Worm (Caenorhabditis elegans) whole organism, L2 larva: ENCODE results near the gene F28H7.7.

Source experiments
- C34F6.9 ChIP-seq: fragments of 150-350 bp; optimal IDR thresholded peaks from 2 replicates; lab custom pipeline; 2014; ENCODE audit warnings: missing biosample characterization, missing genetic modification characterization
- R02D3.7 ChIP-seq: fragments of 150-350 bp; optimal IDR thresholded peaks from 2 replicates; lab custom pipeline; 2014; ENCODE audit warnings: missing biosample characterization, missing genetic modification characterization
- ZK546.5 ChIP-seq: sonication (generic microtip); optimal IDR thresholded peaks from 2 replicates; lab custom pipeline; 2017; ENCODE audit warnings: missing biosample characterization, missing genetic modification characterization
- ama-1 ChIP-seq: fragments of 150-350 bp; optimal IDR thresholded peaks from 2 replicates; lab custom pipeline; 2018; ENCODE audit warnings: inconsistent platforms
- blmp-1 ChIP-seq: sonication (generic microtip); optimal IDR thresholded peaks from 2 replicates; lab custom pipeline; 2017; ENCODE audit warnings: missing genetic modification characterization, mild to moderate bottlenecking, missing compliant biosample characterization, antibody characterized with exemption, moderate library complexity; ENCODE audit not compliant: insufficient read depth
- ceh-16 ChIP-seq: fragments of 150-350 bp; optimal IDR thresholded peaks from 2 replicates; lab custom pipeline; 2014; ENCODE audit warnings: missing biosample characterization, missing genetic modification characterization
- ceh-82 ChIP-seq: fragments of 150-350 bp; optimal IDR thresholded peaks from 2 replicates; lab custom pipeline; 2014; ENCODE audit warnings: missing biosample characterization, missing genetic modification characterization
- egl-27 ChIP-seq: sonication (generic microtip); optimal IDR thresholded peaks from 3 replicates; lab custom pipeline; 2017; ENCODE audit warnings: missing biosample characterization, missing genetic modification reagents, missing genetic modification characterization
- elt-1 ChIP-seq: fragments of 150-350 bp; optimal IDR thresholded peaks from 2 replicates; lab custom pipeline; 2014; ENCODE audit warnings: missing biosample characterization, missing genetic modification characterization
- fos-1 ChIP-seq: fragments of 150-350 bp; optimal IDR thresholded peaks from 2 replicates; lab custom pipeline; 2014; ENCODE audit warnings: missing biosample characterization, missing genetic modification characterization
- gmeb-1 ChIP-seq: fragments of 150-350 bp; optimal IDR thresholded peaks from 2 replicates; lab custom pipeline; 2014; ENCODE audit warnings: missing biosample characterization, missing genetic modification characterization
- lin-11 ChIP-seq: fragments of 150-350 bp; sonication (generic microtip); optimal IDR thresholded peaks from 2 replicates; lab custom pipeline; 2014; ENCODE audit warnings: missing biosample characterization, missing genetic modification characterization, inconsistent platforms, mixed read lengths
- lin-13 ChIP-seq: fragments of 150-350 bp; optimal IDR thresholded peaks from 2 replicates; lab custom pipeline; 2014; ENCODE audit warnings: missing biosample characterization, missing genetic modification reagents, missing genetic modification characterization
- lin-39 ChIP-seq: fragments of 150-350 bp; optimal IDR thresholded peaks from 2 replicates; lab custom pipeline; 2014; ENCODE audit warnings: missing biosample characterization, missing genetic modification reagents, missing genetic modification characterization
- lsy-2 ChIP-seq, 2 experiments: fragments of 150-350 bp in 1 of 2; sonication (generic microtip) in 1 of 2; optimal IDR thresholded peaks; 2 replicates each; lab custom pipeline; 2014 to 2017; ENCODE audit warnings: missing biosample characterization in 2 of 2, missing genetic modification characterization in 2 of 2
- mab-5 ChIP-seq: fragments of 150-350 bp; optimal IDR thresholded peaks from 2 replicates; lab custom pipeline; 2014; ENCODE audit warnings: missing biosample characterization, missing genetic modification characterization
- mbf-1 ChIP-seq: sonication (generic microtip); optimal IDR thresholded peaks from 2 replicates; lab custom pipeline; 2017; ENCODE audit warnings: missing biosample characterization, missing genetic modification characterization
- mdl-1 ChIP-seq, 2 experiments: fragments of 150-350 bp in 1 of 2; sonication (generic microtip) in 1 of 2; optimal IDR thresholded peaks; 2 replicates each; lab custom pipeline; 2017; ENCODE audit warnings: missing biosample characterization in 2 of 2, missing genetic modification characterization in 2 of 2
- nhr-10 ChIP-seq: sonication (generic microtip); optimal IDR thresholded peaks from 2 replicates; lab custom pipeline; 2017; ENCODE audit warnings: missing biosample characterization, missing genetic modification characterization
- nhr-12 ChIP-seq: fragments of 150-350 bp; optimal IDR thresholded peaks from 2 replicates; lab custom pipeline; 2014; ENCODE audit warnings: missing biosample characterization, missing genetic modification characterization
- nhr-129 ChIP-seq: fragments of 150-350 bp; optimal IDR thresholded peaks from 2 replicates; lab custom pipeline; 2014; ENCODE audit warnings: missing biosample characterization, missing genetic modification characterization
- nhr-21 ChIP-seq: fragments of 150-350 bp; optimal IDR thresholded peaks from 2 replicates; lab custom pipeline; 2014; ENCODE audit warnings: missing biosample characterization, missing genetic modification characterization
- nhr-23 ChIP-seq: fragments of 150-350 bp; optimal IDR thresholded peaks from 2 replicates; lab custom pipeline; 2014; ENCODE audit warnings: missing biosample characterization, missing genetic modification reagents, missing genetic modification characterization
- nhr-237 ChIP-seq: fragments of 150-350 bp; optimal IDR thresholded peaks from 2 replicates; lab custom pipeline; 2014; ENCODE audit warnings: missing biosample characterization, missing genetic modification characterization
- nhr-25 ChIP-seq: fragments of 150-350 bp; sonication (generic microtip); optimal IDR thresholded peaks from 3 replicates; lab custom pipeline; 2014; ENCODE audit warnings: missing biosample characterization, missing genetic modification characterization
- peb-1 ChIP-seq: fragments of 150-350 bp; optimal IDR thresholded peaks from 2 replicates; lab custom pipeline; 2014; ENCODE audit warnings: missing biosample characterization, missing genetic modification characterization
- sem-4 ChIP-seq: fragments of 150-350 bp; optimal IDR thresholded peaks from 2 replicates; lab custom pipeline; 2014; ENCODE audit warnings: missing biosample characterization, missing genetic modification reagents, missing genetic modification characterization
- skn-1 ChIP-seq: sonication (generic microtip); optimal IDR thresholded peaks from 2 replicates; lab custom pipeline; 2017; ENCODE audit warnings: missing biosample characterization, missing genetic modification characterization
- sma-3 ChIP-seq: sonication (generic microtip); optimal IDR thresholded peaks from 2 replicates; lab custom pipeline; 2016; ENCODE audit warnings: missing genetic modification reagents, missing genetic modification characterization, missing compliant biosample characterization
- sma-9 ChIP-seq, 2 experiments: fragments of 150-350 bp in 1 of 2; sonication (generic microtip) in 1 of 2; optimal IDR thresholded peaks; 2 replicates each; lab custom pipeline; 2014 to 2016; ENCODE audit warnings: missing genetic modification characterization in 2 of 2, mild to moderate bottlenecking in 1 of 2, missing biosample characterization in 1 of 2, missing compliant biosample characterization in 1 of 2, missing genetic modification reagents in 1 of 2, moderate library complexity in 1 of 2
- snpc-4 ChIP-seq: fragments of 150-350 bp; optimal IDR thresholded peaks from 2 replicates; lab custom pipeline; 2014; ENCODE audit warnings: missing biosample characterization, missing genetic modification characterization
- unc-39 ChIP-seq: fragments of 150-350 bp; optimal IDR thresholded peaks from 2 replicates; lab custom pipeline; 2014; ENCODE audit warnings: missing biosample characterization, missing genetic modification characterization
- unc-55 ChIP-seq: fragments of 150-350 bp; sonication (generic microtip); optimal IDR thresholded peaks from 3 replicates; lab custom pipeline; 2014; ENCODE audit warnings: missing biosample characterization, missing genetic modification reagents, missing genetic modification characterization
- unc-62 ChIP-seq: fragments of 150-350 bp; optimal IDR thresholded peaks from 2 replicates; lab custom pipeline; 2014; ENCODE audit warnings: missing biosample characterization, missing genetic modification reagents, missing genetic modification characterization
- zag-1 ChIP-seq: fragments of 150-350 bp; optimal IDR thresholded peaks from 2 replicates; lab custom pipeline; 2014; ENCODE audit warnings: missing biosample characterization, missing genetic modification characterization
- ztf-1 ChIP-seq: fragments of 200-800 bp; sonication (Bioruptor generic); conservative IDR thresholded peaks from 2 replicates; pipeline ENCODE4 v1.3.6; 2022; ENCODE audit warnings: missing genetic modification characterization, missing compliant biosample characterization
- ztf-4 ChIP-seq: fragments of 150-350 bp; optimal IDR thresholded peaks from 2 replicates; lab custom pipeline; 2014; ENCODE audit warnings: missing biosample characterization, missing genetic modification characterization

F28H7.7 gene

ce11 chrV:10795494-10795893, 41.5 kb upstream of the F28H7.7 start, which contains the start of gene D1054.19:
TSS of gene D1054.19 (plus strand) at chrV:10795794.
- TF ChIP-seq C34F6.9 (tag; lab: Kevin White, UChicago) (no peak), nhr-21 (tag; lab: Kevin White, UChicago) (no peak), ztf-4 (tag; lab: Kevin White, UChicago) (no peak), mab-5 (no peak), lin-39 (tag; lab: Kevin White, UChicago) (no peak), unc-62 (GFP tag; lab: Kevin White, UChicago) (no peak), nhr-237 (tag; lab: Kevin White, UChicago) (no peak), skn-1 (tag; lab: Kevin White, UChicago) (no peak), nhr-10 (tag; lab: Kevin White, UChicago) (no peak), peb-1 (tag; lab: Kevin White, UChicago) (no peak), lin-11 (no peak), sma-9 (GFP tag; optimal IDR thresholded peaks at IDR 0.05; lab: Kevin White, UChicago) (no peak), sma-9 (tag; optimal IDR thresholded peaks at IDR 0.05; lab: Kevin White, UChicago) (no peak), elt-1 (tag; lab: Kevin White, UChicago) (no peak), R02D3.7 (tag; lab: Kevin White, UChicago) (no peak), nhr-12 (tag; lab: Kevin White, UChicago) (no peak)

ce11 chrV:10794463-10794862, 40.5 kb upstream of the F28H7.7 start:
- TF ChIP-seq nhr-21 (tag; lab: Kevin White, UChicago) (no peak), mbf-1 (no peak), lin-11 (no peak), blmp-1 (no peak), ama-1 (lab: Kevin White, UChicago) (no peak), ztf-1 (GFP tag; lab: Robert Waterston, UW) (no peak)

ce11 chrV:10793498-10793897, 39.5 kb upstream of the F28H7.7 start, which contains the start of gene ule-3:
TSS of gene ule-3 (plus strand) at chrV:10793798.
- no peak for TF ChIP-seq ztf-1 (GFP tag; lab: Robert Waterston, UW)
- no peak for TF ChIP-seq unc-39
- TF ChIP-seq sma-3 (GFP tag; lab: Kevin White, UChicago) = no peak
- TF ChIP-seq nhr-10 (tag; lab: Kevin White, UChicago) = no peak
- no peak for TF ChIP-seq ZK546.5 (tag; lab: Kevin White, UChicago)
- TF ChIP-seq mbf-1 = no peak
- TF ChIP-seq ceh-16 = no peak

- no peak for TF ChIP-seq C34F6.9 (tag; lab: Kevin White, UChicago)
- TF ChIP-seq lin-13 (GFP tag; lab: Kevin White, UChicago) = no peak
- no peak for TF ChIP-seq mbf-1
- TF ChIP-seq R02D3.7 (tag; lab: Kevin White, UChicago) = no peak
- TF ChIP-seq blmp-1 = no peak
- no peak for TF ChIP-seq unc-55 (GFP tag; lab: Kevin White, UChicago)
- no peak for TF ChIP-seq nhr-237 (tag; lab: Kevin White, UChicago)
- TF ChIP-seq ceh-82 = no peak
- no peak for TF ChIP-seq lsy-2 (tag; optimal IDR thresholded peaks at IDR 0.05; lab: Kevin White, UChicago)
Observed at ce11 chrV:10792775-10793174, 38.8 kb upstream of the F28H7.7 start, which contains the start of gene D1054.10. TSS of gene D1054.10 (minus strand) at chrV:10792875.

ce11 chrV:10790921-10791320, 37.0 kb upstream of the F28H7.7 start, which contains the start of gene D1054.9:
TSS of gene D1054.9 (minus strand) at chrV:10791057.
- no peak for TF ChIP-seq nhr-23
- TF ChIP-seq egl-27 (tag; lab: Kevin White, UChicago) = no peak
- TF ChIP-seq R02D3.7 (tag; lab: Kevin White, UChicago) = no peak
- TF ChIP-seq elt-1 (tag; lab: Kevin White, UChicago) = no peak
- no peak for TF ChIP-seq fos-1 (tag; lab: Kevin White, UChicago)
- TF ChIP-seq unc-55 (GFP tag; lab: Kevin White, UChicago) = no peak
- TF ChIP-seq mdl-1 (tag; optimal IDR thresholded peaks at IDR 0.05; lab: Kevin White, UChicago) = no peak

- TF ChIP-seq nhr-12 (tag; lab: Kevin White, UChicago) = no peak
- no peak for TF ChIP-seq nhr-25 (tag; lab: Kevin White, UChicago)
- no peak for TF ChIP-seq snpc-4 (tag; lab: Kevin White, UChicago)
- no peak for TF ChIP-seq nhr-129 (tag; lab: Kevin White, UChicago)
- TF ChIP-seq sem-4 = no peak
- no peak for TF ChIP-seq zag-1
- no peak for TF ChIP-seq peb-1 (tag; lab: Kevin White, UChicago)
- TF ChIP-seq gmeb-1 = no peak
Observed at ce11 chrV:10784011-10784410, 30.1 kb upstream of the F28H7.7 start, which contains the start of gene D1054.8. TSS of gene D1054.8 (plus strand) at chrV:10784311.
